Worm (Caenorhabditis elegans) whole organism, L1 larva: ENCODE data around the gene spe-41.

Experiments
- C16A3.4 ChIP-seq: fragments of 150-350 bp; optimal IDR thresholded peaks from 2 replicates; lab custom pipeline; 2014; ENCODE audit warnings: missing biosample characterization, missing genetic modification characterization
- C34B4.2 ChIP-seq: sonication (generic microtip); optimal IDR thresholded peaks from 2 replicates; lab custom pipeline; 2017; ENCODE audit warnings: mild to moderate bottlenecking, missing genetic modification characterization, missing compliant biosample characterization
- F16B12.6 ChIP-seq: fragments of 150-350 bp; optimal IDR thresholded peaks from 2 replicates; lab custom pipeline; 2014; ENCODE audit warnings: missing biosample characterization, missing genetic modification characterization
- alr-1 ChIP-seq: fragments of 200-800 bp; sonication (Bioruptor generic); optimal IDR thresholded peaks from 2 replicates; lab custom pipeline; 2018; ENCODE audit warnings: borderline replicate concordance, mild to moderate bottlenecking, missing genetic modification characterization, missing compliant biosample characterization
- ama-1 ChIP-seq: fragments of 150-350 bp; optimal IDR thresholded peaks from 2 replicates; lab custom pipeline; 2014
- blmp-1 ChIP-seq: fragments of 150-350 bp; optimal IDR thresholded peaks from 2 replicates; lab custom pipeline; 2014; ENCODE audit warnings: missing biosample characterization, missing genetic modification characterization
- ceh-63 ChIP-seq: fragments of 200-800 bp; sonication (Bioruptor generic); optimal IDR thresholded peaks from 2 replicates; lab custom pipeline; 2018; ENCODE audit warnings: mild to moderate bottlenecking, missing genetic modification characterization, missing compliant biosample characterization
- ceh-8 ChIP-seq: fragments of 200-800 bp; sonication (Bioruptor generic); optimal IDR thresholded peaks from 2 replicates; lab custom pipeline; 2018; ENCODE audit warnings: mild to moderate bottlenecking, missing genetic modification characterization, moderate library complexity, missing compliant biosample characterization
- ceh-82 ChIP-seq, 3 experiments: fragments of 150-350 bp in 1 of 3; sonication (generic microtip) in 2 of 3; optimal IDR thresholded peaks; 2 replicates each; lab custom pipeline; 2014 to 2017; ENCODE audit warnings: missing biosample characterization in 3 of 3, missing genetic modification characterization in 3 of 3
- ceh-88 ChIP-seq: fragments of 200-800 bp; sonication (Bioruptor generic); IDR thresholded peaks from 2 replicates; pipeline ENCODE4 v1.3.6; 2022; ENCODE audit warnings: missing genetic modification characterization, missing compliant biosample characterization
- ceh-90 ChIP-seq: sonication (generic microtip); optimal IDR thresholded peaks from 2 replicates; lab custom pipeline; 2016; ENCODE audit warnings: missing genetic modification characterization, missing compliant biosample characterization
- ces-1 ChIP-seq: fragments of 150-350 bp; optimal IDR thresholded peaks from 2 replicates; lab custom pipeline; 2014; ENCODE audit warnings: missing biosample characterization, missing genetic modification reagents, missing genetic modification characterization
- dpl-1 ChIP-seq, 3 experiments: fragments of 150-350 bp in 2 of 3; sonication (generic microtip) in 1 of 3; optimal IDR thresholded peaks; 2 replicates each; lab custom pipeline; 2014 to 2017; ENCODE audit warnings: missing biosample characterization in 3 of 3, missing genetic modification characterization in 3 of 3, missing genetic modification reagents in 3 of 3
- efl-3 ChIP-seq: fragments of 200-800 bp; sonication (Bioruptor generic); optimal IDR thresholded peaks from 2 replicates; lab custom pipeline; 2018; ENCODE audit warnings: mild to moderate bottlenecking, missing genetic modification characterization, missing compliant biosample characterization
- elt-3 ChIP-seq, 6 experiments: fragments of 150-350 bp in 1 of 6; sonication (generic microtip); optimal IDR thresholded peaks; 2 replicates each; lab custom pipeline; 2017 to 2018; ENCODE audit warnings: missing biosample characterization in 6 of 6, missing genetic modification characterization in 6 of 6, inconsistent platforms in 1 of 6
- ets-5 ChIP-seq: fragments of 200-800 bp; sonication (Bioruptor generic); IDR thresholded peaks from 2 replicates; pipeline ENCODE4 v1.3.6; 2022; ENCODE audit warnings: missing genetic modification characterization, missing compliant biosample characterization
- fkh-10 ChIP-seq: sonication (generic microtip); optimal IDR thresholded peaks from 2 replicates; lab custom pipeline; 2017; ENCODE audit warnings: missing biosample characterization, missing genetic modification reagents, missing genetic modification characterization
- fkh-4 ChIP-seq: sonication (generic microtip); optimal IDR thresholded peaks from 2 replicates; lab custom pipeline; 2016; ENCODE audit warnings: missing compliant biosample characterization, missing genetic modification characterization, borderline replicate concordance
- hlh-17 ChIP-seq: fragments of 200-800 bp; sonication (Bioruptor generic); optimal IDR thresholded peaks from 2 replicates; lab custom pipeline; 2018; ENCODE audit warnings: missing genetic modification characterization, mild to moderate bottlenecking, missing compliant biosample characterization, moderate library complexity, borderline replicate concordance
- hlh-4 ChIP-seq: sonication (generic microtip); optimal IDR thresholded peaks from 2 replicates; lab custom pipeline; 2016; ENCODE audit warnings: mild to moderate bottlenecking, missing genetic modification characterization, missing compliant biosample characterization
- hpl-2 ChIP-seq: fragments of 150-350 bp; optimal IDR thresholded peaks from 2 replicates; lab custom pipeline; 2014; ENCODE audit warnings: missing biosample characterization, missing genetic modification reagents, missing genetic modification characterization
- irx-1 ChIP-seq: sonication (generic microtip); optimal IDR thresholded peaks from 2 replicates; lab custom pipeline; 2016; ENCODE audit warnings: missing genetic modification characterization, missing compliant biosample characterization
- jun-1 ChIP-seq: fragments of 150-350 bp; optimal IDR thresholded peaks from 2 replicates; lab custom pipeline; 2014; ENCODE audit warnings: missing biosample characterization, missing genetic modification reagents, missing genetic modification characterization
- lin-13 ChIP-seq: fragments of 150-350 bp; optimal IDR thresholded peaks from 2 replicates; lab custom pipeline; 2014; ENCODE audit warnings: missing biosample characterization, missing genetic modification reagents, missing genetic modification characterization
- lin-14 ChIP-seq: fragments of 200-800 bp; sonication (Bioruptor generic); optimal IDR thresholded peaks from 2 replicates; lab custom pipeline; 2018; ENCODE audit warnings: mild to moderate bottlenecking, missing genetic modification characterization, moderate library complexity, missing compliant biosample characterization
- lin-15B ChIP-seq: fragments of 150-350 bp; sonication (generic microtip); optimal IDR thresholded peaks from 3 replicates; lab custom pipeline; 2014; ENCODE audit warnings: missing biosample characterization, missing genetic modification characterization
- lin-35 ChIP-seq, 2 experiments: fragments of 150-350 bp; optimal IDR thresholded peaks; 2 replicates each; lab custom pipeline; 2014; ENCODE audit warnings: missing biosample characterization in 2 of 2, missing genetic modification characterization in 2 of 2, missing genetic modification reagents in 2 of 2
- mdl-1 ChIP-seq, 2 experiments: fragments of 150-350 bp; optimal IDR thresholded peaks; 2 replicates each; lab custom pipeline; 2014 to 2017; ENCODE audit warnings: missing biosample characterization in 2 of 2, missing genetic modification characterization in 2 of 2, inconsistent platforms in 1 of 2
- mep-1 ChIP-seq: fragments of 150-350 bp; optimal IDR thresholded peaks from 2 replicates; lab custom pipeline; 2014; ENCODE audit warnings: missing biosample characterization, missing genetic modification characterization
- nhr-11 ChIP-seq: fragments of 150-350 bp; optimal IDR thresholded peaks from 2 replicates; lab custom pipeline; 2014; ENCODE audit warnings: missing biosample characterization, missing genetic modification characterization
- nhr-12 ChIP-seq: sonication (generic microtip); optimal IDR thresholded peaks from 2 replicates; lab custom pipeline; 2017; ENCODE audit warnings: missing biosample characterization, missing genetic modification characterization
- nhr-237 ChIP-seq: fragments of 150-350 bp; optimal IDR thresholded peaks from 2 replicates; lab custom pipeline; 2014; ENCODE audit warnings: missing biosample characterization, missing genetic modification characterization
- nhr-28 ChIP-seq: fragments of 150-350 bp; optimal IDR thresholded peaks from 2 replicates; lab custom pipeline; 2014; ENCODE audit warnings: missing biosample characterization, missing genetic modification characterization
- nhr-71 ChIP-seq: sonication (generic microtip); optimal IDR thresholded peaks from 2 replicates; lab custom pipeline; 2016; ENCODE audit warnings: mild to moderate bottlenecking, missing genetic modification characterization, moderate library complexity, missing compliant biosample characterization
- nhr-76 ChIP-seq: sonication (generic microtip); optimal IDR thresholded peaks from 2 replicates; lab custom pipeline; 2017; ENCODE audit warnings: missing biosample characterization, missing genetic modification characterization
- nhr-77 ChIP-seq: fragments of 150-350 bp; optimal IDR thresholded peaks from 2 replicates; lab custom pipeline; 2014; ENCODE audit warnings: missing biosample characterization, missing genetic modification characterization
- nhr-85 ChIP-seq: sonication (generic microtip); peaks from one replicate; lab custom pipeline; 2016; ENCODE audit warnings: missing genetic modification characterization, inconsistent platforms, missing compliant biosample characterization
- nhr-90 ChIP-seq: sonication (generic microtip); optimal IDR thresholded peaks from 2 replicates; lab custom pipeline; 2016; ENCODE audit warnings: mild to moderate bottlenecking, missing genetic modification characterization, missing compliant biosample characterization; ENCODE audit not compliant: poor library complexity
- pag-3 ChIP-seq: sonication (generic microtip); optimal IDR thresholded peaks from 2 replicates; lab custom pipeline; 2017; ENCODE audit warnings: missing genetic modification characterization, mild to moderate bottlenecking, missing compliant biosample characterization, antibody characterized with exemption, borderline replicate concordance; ENCODE audit not compliant: insufficient read depth
- pax-3 ChIP-seq: fragments of 200-800 bp; sonication (Bioruptor generic); optimal IDR thresholded peaks from 2 replicates; lab custom pipeline; 2018; ENCODE audit warnings: mild to moderate bottlenecking, missing genetic modification characterization, moderate library complexity, missing compliant biosample characterization
- pqm-1 ChIP-seq: sonication (generic microtip); optimal IDR thresholded peaks from 3 replicates; lab custom pipeline; 2017; ENCODE audit warnings: missing biosample characterization, missing genetic modification characterization
- rnt-1 ChIP-seq: sonication (generic microtip); optimal IDR thresholded peaks from 2 replicates; lab custom pipeline; 2016; ENCODE audit warnings: mild to moderate bottlenecking, missing genetic modification characterization, moderate library complexity, missing compliant biosample characterization
- skn-1 ChIP-seq: fragments of 150-350 bp; optimal IDR thresholded peaks from 2 replicates; lab custom pipeline; 2014; ENCODE audit warnings: missing biosample characterization, missing genetic modification characterization
- snpc-4 ChIP-seq: fragments of 150-350 bp; optimal IDR thresholded peaks from 2 replicates; lab custom pipeline; 2014; ENCODE audit warnings: missing biosample characterization, missing genetic modification characterization
- snu-23 ChIP-seq: sonication (generic microtip); optimal IDR thresholded peaks from 2 replicates; lab custom pipeline; 2016; ENCODE audit warnings: missing genetic modification characterization, missing compliant biosample characterization
- sptf-1 ChIP-seq: fragments of 150-350 bp; optimal IDR thresholded peaks from 2 replicates; lab custom pipeline; 2014; ENCODE audit warnings: missing biosample characterization, missing genetic modification characterization
- sup-37 ChIP-seq: fragments of 200-800 bp; sonication (Bioruptor generic); optimal IDR thresholded peaks from 2 replicates; lab custom pipeline; 2018; ENCODE audit warnings: mild to moderate bottlenecking, missing genetic modification characterization, missing compliant biosample characterization
- swsn-7 ChIP-seq: sonication (generic microtip); optimal IDR thresholded peaks from 2 replicates; lab custom pipeline; 2016; ENCODE audit warnings: missing genetic modification characterization, missing compliant biosample characterization
- tbx-2 ChIP-seq: sonication (generic microtip); optimal IDR thresholded peaks from 2 replicates; lab custom pipeline; 2016; ENCODE audit warnings: missing genetic modification characterization, missing compliant biosample characterization
- unc-30 ChIP-seq: sonication (generic microtip); optimal IDR thresholded peaks from 2 replicates; lab custom pipeline; 2017; ENCODE audit warnings: missing biosample characterization, missing genetic modification characterization
- unc-86 ChIP-seq: sonication (generic microtip); optimal IDR thresholded peaks from 2 replicates; lab custom pipeline; 2016; ENCODE audit warnings: missing genetic modification characterization, missing compliant biosample characterization
- unc-98 ChIP-seq: fragments of 200-800 bp; sonication (Bioruptor generic); IDR thresholded peaks from 2 replicates; pipeline ENCODE4 v1.3.6; 2022; ENCODE audit warnings: missing genetic modification characterization, missing compliant biosample characterization

Gene spe-41

ce11 chrIII:3471403-3472053 is 27.5 kb upstream of the spe-41 start, which contains the start of gene rsu-1 (continued):
- no peak for TF ChIP-seq unc-98 (GFP tag; lab: Robert Waterston, UW)
- TF ChIP-seq nhr-12 (tag; lab: Kevin White, UChicago) = no peak
- no peak for TF ChIP-seq hlh-4
- TF ChIP-seq lin-13 (GFP tag; lab: Kevin White, UChicago) = no peak
- peak; percentile 71 for TF ChIP-seq mep-1
- TF ChIP-seq nhr-11 (tag; lab: Kevin White, UChicago) = peak; percentile 9
- TF ChIP-seq nhr-90 = peak; percentile 47
- no peak for TF ChIP-seq pqm-1 (tag; lab: Kevin White, UChicago)
- TF ChIP-seq lin-14 (GFP tag; lab: Kevin White, UChicago) = peak; percentile 86
- peak; percentile 68 for TF ChIP-seq rnt-1 (tag; lab: Kevin White, UChicago)
- peak; percentile 6 to 39 (median 34) for TF ChIP-seq ceh-82 (tag; optimal IDR thresholded peaks at IDR 0.05; lab: Kevin White, UChicago)
- peak in 1 of 6 experiments; percentile 15 for TF ChIP-seq elt-3 (tag; optimal IDR thresholded peaks at IDR 0.05; lab: Kevin White, UChicago)
- TF ChIP-seq fkh-10 (GFP tag; lab: Kevin White, UChicago) = no peak
- TF ChIP-seq snu-23 (GFP tag; lab: Kevin White, UChicago) = peak; percentile 83
- TF ChIP-seq pax-3 (tag; lab: Kevin White, UChicago) = no peak
- TF ChIP-seq unc-86 = no peak
- TF ChIP-seq nhr-76 (tag; lab: Kevin White, UChicago) = no peak
- TF ChIP-seq hlh-17 (GFP tag; lab: Kevin White, UChicago) = no peak
- no peak for TF ChIP-seq ceh-8
- no peak for TF ChIP-seq nhr-237
- TF ChIP-seq nhr-85 (tag; lab: Kevin White, UChicago) = peak; percentile 46
- peak; percentile 34 for TF ChIP-seq C16A3.4
- TF ChIP-seq irx-1 (tag; lab: Kevin White, UChicago) = no peak
- no peak for TF ChIP-seq C34B4.2 (tag; lab: Kevin White, UChicago)
- TF ChIP-seq nhr-28 (tag; lab: Kevin White, UChicago) = no peak
- TF ChIP-seq F16B12.6 (tag; lab: Kevin White, UChicago) = peak; percentile 2
- no peak for TF ChIP-seq sup-37 (GFP tag; lab: Kevin White, UChicago)
- TF ChIP-seq ets-5 (GFP tag; lab: Robert Waterston, UW) = no peak
- TF ChIP-seq ceh-90 (tag; lab: Kevin White, UChicago) = no peak
- TF ChIP-seq snpc-4 (tag; lab: Kevin White, UChicago) = no peak
- TF ChIP-seq lin-15B (tag; lab: Kevin White, UChicago) = no peak
- TF ChIP-seq alr-1 (tag; lab: Kevin White, UChicago) = no peak
- no peak for TF ChIP-seq ceh-63 (GFP tag; lab: Kevin White, UChicago)
- peak in 2 of 3 experiments; percentile 36 to 42 for TF ChIP-seq dpl-1 (GFP tag; optimal IDR thresholded peaks at IDR 0.05; lab: Kevin White, UChicago)
- TF ChIP-seq nhr-77 (tag; lab: Kevin White, UChicago) = peak; percentile 54
- no peak for TF ChIP-seq ces-1 (GFP tag; lab: Kevin White, UChicago)
- peak; percentile 74 for TF ChIP-seq nhr-71 (tag; lab: Kevin White, UChicago)
- no peak for TF ChIP-seq efl-3 (GFP tag; lab: Kevin White, UChicago)
- no peak for TF ChIP-seq hpl-2 (GFP tag; lab: Kevin White, UChicago)
- TF ChIP-seq blmp-1 (tag; lab: Kevin White, UChicago) = peak; percentile 95
- no peak for TF ChIP-seq pag-3 (tag; lab: Kevin White, UChicago)
- TF ChIP-seq mdl-1 (tag; optimal IDR thresholded peaks at IDR 0.05; lab: Kevin White, UChicago) = peak in 1 of 2 experiments; percentile 48
- TF ChIP-seq ceh-88 (GFP tag; lab: Robert Waterston, UW) = no peak
- TF ChIP-seq swsn-7 = peak; percentile 64
- TF ChIP-seq sptf-1 (tag; lab: Kevin White, UChicago) = no peak
- peak; percentile 55 for TF ChIP-seq tbx-2 (tag; lab: Kevin White, UChicago)
- TF ChIP-seq jun-1 (tag; lab: Kevin White, UChicago) = peak; percentile 53
- TF ChIP-seq ama-1 (lab: Kevin White, UChicago) = no peak
- no peak for TF ChIP-seq fkh-4 (tag; lab: Kevin White, UChicago)
- no peak for TF ChIP-seq unc-30 (tag; lab: Kevin White, UChicago)
- no peak for TF ChIP-seq skn-1
- peak; percentile 37 to 42 for TF ChIP-seq lin-35 (GFP tag; optimal IDR thresholded peaks at IDR 0.05; lab: Kevin White, UChicago)
